Fruit fly (Drosophila melanogaster) Kc167 (cell line): ENCODE results near the gene CG12546.

Experiments used
- Myc ChIP-seq: fragments of >200 bp; optimal IDR thresholded peaks from 2 replicates; lab custom pipeline; 2017; ENCODE audit warnings: missing external identifiers
- Sin3A ChIP-seq: fragments of >200 bp; optimal IDR thresholded peaks from 2 replicates; lab custom pipeline; 2018; ENCODE audit warnings: missing external identifiers
- h ChIP-seq: fragments of >200 bp; optimal IDR thresholded peaks from 3 replicates; lab custom pipeline; 2018; ENCODE audit warnings: missing external identifiers
- insv ChIP-seq: fragments of >200 bp; optimal IDR thresholded peaks from 3 replicates; lab custom pipeline; 2018; ENCODE audit warnings: missing external identifiers
- psq ChIP-seq: fragments of >200 bp; optimal IDR thresholded peaks from 2 replicates; lab custom pipeline; 2017; ENCODE audit warnings: missing external identifiers
- ttk ChIP-seq: sonication (Bioruptor generic); optimal IDR thresholded peaks from 2 replicates; lab custom pipeline; 2017; ENCODE audit warnings: missing external identifiers

Gene CG12546

dm6 chr3L:22693712-22694111 is at the start of gene CG12546, which contains the start of gene CG14453:
Gene CG12546, minus strand, starts transcription at chr3L:22693812.
Gene CG14453, plus strand, starts transcription at chr3L:22694083.
- no peak for TF ChIP-seq psq
- TF ChIP-seq h (lab: Kevin White, UChicago) = no peak
- TF ChIP-seq Myc (lab: Kevin White, UChicago) = no peak
- no peak for TF ChIP-seq Sin3A (lab: Kevin White, UChicago)
- no peak for TF ChIP-seq ttk (lab: Kevin White, UChicago)
- no peak for TF ChIP-seq insv (lab: Kevin White, UChicago)

DNA sequence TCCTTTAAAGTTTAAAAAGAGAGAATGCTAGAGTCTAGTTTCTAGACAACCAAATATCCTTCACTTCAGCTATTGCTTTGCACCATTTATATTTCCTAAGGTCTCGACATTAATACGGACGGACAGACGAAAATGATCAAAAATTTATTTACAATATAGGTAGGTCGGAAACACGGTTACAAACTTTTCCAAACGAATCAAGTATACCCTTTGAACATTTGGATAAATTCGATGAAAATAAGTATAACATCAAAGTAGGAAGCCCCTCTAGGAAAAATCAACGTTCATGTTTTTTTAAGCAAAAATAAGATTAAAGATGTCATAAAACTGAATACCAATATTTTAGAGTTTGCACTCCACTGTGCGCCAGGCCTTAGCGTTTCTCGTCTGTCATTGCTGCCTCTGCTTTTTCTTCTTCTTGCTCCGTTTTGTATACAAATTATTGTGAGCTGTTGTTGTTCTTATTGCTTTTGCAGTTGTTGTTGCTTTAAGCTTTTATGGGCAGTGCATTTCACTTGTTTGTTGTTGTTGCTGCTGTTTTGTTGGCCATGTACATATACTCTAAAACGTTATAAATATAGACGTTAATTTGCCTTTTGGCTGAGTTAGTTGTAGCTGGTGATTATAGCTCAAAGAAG is 49.5 kb upstream of the CG12546 start:
- TF ChIP-seq psq (no peak), h (lab: Kevin White, UChicago) (no peak), insv (lab: Kevin White, UChicago) (no peak), ttk (lab: Kevin White, UChicago) (no peak), Sin3A (lab: Kevin White, UChicago) (no peak), Myc (lab: Kevin White, UChicago) (no peak)

DNA sequence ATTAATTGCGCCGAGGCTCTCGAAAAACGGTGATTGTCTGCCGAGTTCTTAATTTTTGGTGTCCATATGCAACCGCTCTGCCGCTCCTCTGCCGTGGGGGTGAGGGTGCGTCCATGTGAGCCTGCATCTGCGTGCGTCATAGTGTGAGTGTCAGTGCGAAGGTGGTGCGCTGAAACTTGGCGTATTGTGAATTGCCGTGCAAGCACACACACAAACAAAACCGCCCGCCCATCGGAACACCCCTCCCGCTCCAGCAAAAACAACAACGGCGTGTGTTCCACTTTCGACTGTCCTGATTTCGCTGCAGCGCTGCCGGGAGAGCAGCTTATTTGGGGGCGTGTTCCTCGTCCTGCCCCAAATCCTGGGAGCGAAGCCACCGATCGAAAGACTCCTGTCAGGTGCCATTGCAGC is 48.5 kb upstream of the CG12546 start:
- TF ChIP-seq Myc (lab: Kevin White, UChicago) = no peak
- TF ChIP-seq h (lab: Kevin White, UChicago) = no peak
- TF ChIP-seq Sin3A (lab: Kevin White, UChicago) = no peak
- TF ChIP-seq insv (lab: Kevin White, UChicago) = no peak
- TF ChIP-seq psq = no peak
- TF ChIP-seq ttk (lab: Kevin White, UChicago) = no peak

- no peak for TF ChIP-seq psq
- TF ChIP-seq Myc (lab: Kevin White, UChicago) = no peak
- TF ChIP-seq Sin3A (lab: Kevin White, UChicago) = no peak
- TF ChIP-seq h (lab: Kevin White, UChicago) = no peak
- no peak for TF ChIP-seq ttk (lab: Kevin White, UChicago)
- TF ChIP-seq insv (lab: Kevin White, UChicago) = no peak
Measured at dm6 chr3L:22741389-22742120, 47.9 kb upstream of the CG12546 start, which contains the start of gene CG7369. Gene CG7369, plus strand, starts transcription at chr3L:22741793.

DNA sequence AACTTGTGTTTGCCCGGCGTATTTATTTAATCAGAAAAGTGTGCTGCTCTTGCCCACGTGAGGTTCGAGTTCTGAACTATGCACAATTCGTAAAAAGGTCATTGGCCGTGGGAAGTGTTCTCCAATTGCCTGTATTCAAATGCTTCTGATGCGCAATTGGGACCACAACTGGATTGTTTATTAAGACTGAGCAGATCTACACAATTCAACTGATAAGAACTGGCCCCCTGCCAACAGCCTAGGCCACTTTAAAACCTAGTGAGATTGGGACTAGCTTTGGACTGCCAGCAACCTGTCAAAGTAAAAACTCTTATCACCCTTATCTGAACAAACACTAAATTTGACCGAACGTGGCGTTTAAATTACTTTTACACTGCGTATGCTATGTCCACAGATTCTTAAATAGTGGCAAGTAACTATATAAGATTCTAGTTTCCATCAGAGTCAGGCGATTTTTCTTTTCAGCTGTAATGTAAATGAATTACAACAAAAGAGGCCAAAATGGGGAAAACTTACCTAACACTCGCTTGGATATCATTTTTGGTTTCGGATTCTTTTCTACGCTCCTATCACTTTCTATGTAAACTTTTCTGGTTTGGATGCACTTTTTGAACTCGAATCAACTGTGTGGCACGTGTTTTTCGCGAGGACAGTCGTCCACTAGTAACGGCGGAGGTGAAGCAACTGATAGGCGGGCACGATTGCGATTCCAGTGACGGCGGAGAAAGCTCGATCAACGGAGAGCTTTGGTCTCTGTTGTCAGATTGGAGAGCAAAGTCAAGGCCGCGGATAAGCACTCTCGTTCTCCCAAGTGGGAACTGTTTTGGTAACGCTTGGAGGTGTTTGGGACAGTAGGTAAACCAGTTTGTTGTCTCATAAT is 44.4 kb upstream of the CG12546 start, which contains the start of gene CG11241:
Gene CG11241 (minus strand): TSS at position 689 of the 880 bp plus-strand sequence.
- TF ChIP-seq ttk (lab: Kevin White, UChicago) (no peak), Myc (lab: Kevin White, UChicago) (no peak), psq (no peak), h (lab: Kevin White, UChicago) (no peak), insv (lab: Kevin White, UChicago) (no peak), Sin3A (lab: Kevin White, UChicago) (no peak)

DNA sequence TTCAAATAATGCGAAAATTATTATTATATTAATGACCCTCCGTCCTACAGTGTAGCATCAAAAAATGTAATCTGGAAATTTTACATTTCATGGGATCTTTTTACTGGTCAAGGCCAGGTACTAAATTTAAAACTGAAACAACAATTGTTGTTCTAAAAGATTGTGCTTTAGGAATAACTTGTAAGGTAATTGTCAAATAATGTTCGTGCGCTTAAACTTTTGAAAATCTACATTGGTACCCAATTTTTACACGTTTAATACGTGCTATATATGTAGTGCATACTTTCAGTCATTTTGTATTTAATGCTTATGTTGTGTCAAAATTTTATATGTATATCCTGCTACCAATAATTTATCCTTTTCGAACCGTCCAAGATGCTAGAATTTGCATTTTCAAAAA is 40.0 kb upstream of the CG12546 start:
- TF ChIP-seq ttk (lab: Kevin White, UChicago) (no peak), Myc (lab: Kevin White, UChicago) (no peak), h (lab: Kevin White, UChicago) (no peak)

- TF ChIP-seq ttk (lab: Kevin White, UChicago) = no peak
- TF ChIP-seq insv (lab: Kevin White, UChicago) = no peak
- no peak for TF ChIP-seq Myc (lab: Kevin White, UChicago)
- TF ChIP-seq Sin3A (lab: Kevin White, UChicago) = no peak
- no peak for TF ChIP-seq h (lab: Kevin White, UChicago)
- TF ChIP-seq psq = no peak
Measured at dm6 chr3L:22731393-22731792, 37.8 kb upstream of the CG12546 start.

DNA sequence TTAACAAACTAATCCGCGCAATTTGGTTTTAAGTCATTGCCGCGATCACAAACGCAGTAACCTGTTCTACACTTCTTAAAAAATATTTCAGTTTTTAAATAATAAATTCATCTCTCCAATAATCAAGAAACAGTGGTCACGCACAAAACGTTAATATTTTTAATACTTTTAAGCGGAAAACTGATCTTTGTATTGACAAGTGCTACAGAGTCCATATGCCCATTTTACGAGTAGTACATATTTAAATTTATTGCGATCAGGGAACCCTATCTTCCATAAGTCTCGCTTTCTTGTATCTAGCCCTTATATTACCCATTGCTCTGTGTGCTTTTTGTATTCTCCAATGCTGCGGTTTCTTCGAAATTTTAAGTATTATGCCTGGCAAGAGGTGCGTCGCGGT is 35.9 kb upstream of the CG12546 start, which contains the start of gene CG32454:
Gene CG32454 (plus strand): TSS at position 301 of the 400 bp plus-strand sequence.
- no peak for TF ChIP-seq insv (lab: Kevin White, UChicago)

DNA sequence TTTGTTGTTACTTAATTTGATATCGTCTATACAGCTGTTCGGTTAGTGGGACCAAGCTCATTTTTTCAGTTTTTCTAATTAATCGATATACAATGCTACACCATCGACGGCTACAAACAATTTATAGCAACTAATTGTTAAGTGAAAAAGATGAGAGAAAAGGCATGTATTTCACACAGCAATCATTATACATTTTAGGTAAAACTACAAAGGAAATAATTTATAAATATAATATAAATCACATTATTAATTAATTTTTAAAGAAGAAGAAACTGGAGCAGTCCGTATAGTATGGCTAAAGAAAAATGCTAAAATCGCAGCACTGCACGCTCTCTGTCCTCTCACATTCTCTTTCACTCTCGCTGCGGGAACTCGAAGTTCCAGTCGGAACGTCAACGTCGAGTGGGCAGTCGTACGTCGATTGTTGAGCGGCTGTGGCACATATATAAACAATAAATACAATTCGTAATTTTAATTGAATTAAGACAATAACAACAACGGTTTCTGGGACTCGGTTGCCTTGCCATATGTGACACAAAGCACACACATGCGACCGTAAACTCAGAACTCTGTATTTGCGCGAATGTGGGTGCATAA is 34.2 kb upstream of the CG12546 start, which contains the start of the genes CG14450 and CG11367:
Gene CG14450 (minus strand): TSS at position 51 of the 597 bp plus-strand sequence.
Gene CG11367 (plus strand): TSS at position 373 of the 597 bp plus-strand sequence.
- TF ChIP-seq psq (no peak), insv (lab: Kevin White, UChicago) (no peak), Sin3A (lab: Kevin White, UChicago) (no peak), Myc (lab: Kevin White, UChicago) (no peak), ttk (lab: Kevin White, UChicago) (no peak), h (lab: Kevin White, UChicago) (no peak)

dm6 chr3L:22724046-22724771 is 30.6 kb upstream of the CG12546 start:
- TF ChIP-seq ttk (lab: Kevin White, UChicago) = no peak
- TF ChIP-seq insv (lab: Kevin White, UChicago) = no peak
- TF ChIP-seq Sin3A (lab: Kevin White, UChicago) = no peak
- TF ChIP-seq h (lab: Kevin White, UChicago) = no peak
- TF ChIP-seq psq = no peak
- TF ChIP-seq Myc (lab: Kevin White, UChicago) = no peak
